Fruit fly (Drosophila melanogaster): ENCODE results near the gene Pdss2.

The Pdss2 gene

DNA sequence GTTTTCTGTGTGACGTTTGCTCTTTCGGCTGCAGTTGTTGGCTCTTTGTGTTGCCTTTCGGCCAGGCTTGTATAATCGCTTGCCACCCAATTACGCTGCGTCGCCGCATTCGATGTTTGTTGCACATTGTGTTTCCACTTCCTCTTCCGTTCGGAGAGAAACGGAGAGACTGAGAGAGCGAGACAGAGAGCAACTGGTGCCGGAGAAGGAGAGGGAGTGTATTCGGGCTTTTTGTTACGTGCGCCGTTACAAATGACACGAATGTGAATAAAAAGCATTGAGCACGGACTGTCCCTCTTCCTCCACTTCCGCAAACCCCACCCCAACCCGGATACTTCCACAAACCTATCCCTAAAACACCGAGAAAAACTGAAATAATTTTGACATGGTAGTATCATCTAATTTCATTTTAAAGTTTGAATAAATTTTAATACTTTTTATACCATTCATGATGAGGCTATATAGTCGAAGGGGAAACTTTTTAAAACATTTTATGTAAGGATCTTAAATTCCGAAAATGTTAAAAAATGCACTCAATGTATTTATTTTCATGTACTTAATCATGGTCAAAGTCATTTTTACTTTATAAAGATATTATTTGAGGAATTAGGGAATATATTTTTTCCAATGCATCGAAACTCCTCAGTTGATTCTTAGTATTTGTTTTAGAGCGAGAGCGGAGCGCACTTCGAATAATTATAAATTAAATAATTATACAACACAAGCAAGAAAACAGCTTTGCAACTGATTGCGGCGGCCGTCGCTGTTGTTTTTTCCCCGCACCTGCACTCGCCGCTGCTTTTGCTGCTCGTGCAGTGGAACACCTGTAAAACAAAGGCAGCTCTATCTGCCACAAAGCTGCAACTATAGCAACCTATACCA is 32.7 kb downstream of the Pdss2 start:
- TF ChIP-seq psq (GFP tag; optimal IDR thresholded peaks at IDR 0.05), result peak; percentile 50
- no peak for TF ChIP-seq pan (optimal IDR thresholded peaks at IDR 0.05)
- TF ChIP-seq Hnf4 (GFP tag; optimal IDR thresholded peaks at IDR 0.05), result peak; percentile 19
- peak in 1 of 2 experiments; percentile 58 for TF ChIP-seq foxo (GFP tag; optimal IDR thresholded peaks at IDR 0.05)
- peak; percentile 50 for TF ChIP-seq fru (GFP tag; optimal IDR thresholded peaks at IDR 0.05)
- no peak for TF ChIP-seq CrebA (GFP tag; optimal IDR thresholded peaks at IDR 0.05; ENCODE audit: borderline replicate concordance)
- no peak for TF ChIP-seq Jra (GFP tag; optimal IDR thresholded peaks at IDR 0.05)
- TF ChIP-seq ey (GFP tag; optimal IDR thresholded peaks at IDR 0.05), result peak; percentile 32
- peak; percentile 47 for TF ChIP-seq tai (GFP tag; optimal IDR thresholded peaks at IDR 0.05)
- TF ChIP-seq GATAd (GFP tag; optimal IDR thresholded peaks at IDR 0.05), result no peak
- peak; percentile 34 for TF ChIP-seq rgr (GFP tag; optimal IDR thresholded peaks at IDR 0.05)
- TF ChIP-seq usp (GFP tag; optimal IDR thresholded peaks at IDR 0.05), result no peak
- TF ChIP-seq dl (GFP tag; optimal IDR thresholded peaks at IDR 0.05; ENCODE audit: insufficient read depth in 1 of 2, partially characterized antibody in 2 of 2), result peak; percentile 32 to 38
- TF ChIP-seq brk (GFP tag; optimal IDR thresholded peaks at IDR 0.05), result no peak
- TF ChIP-seq CG9705 (GFP tag; optimal IDR thresholded peaks at IDR 0.05), result no peak
- no peak for TF ChIP-seq Hr78 (GFP tag; optimal IDR thresholded peaks at IDR 0.05)
- TF ChIP-seq Hr83 (GFP tag; optimal IDR thresholded peaks at IDR 0.05; ENCODE audit: poor library complexity, severe bottlenecking), result no peak
- TF ChIP-seq h (GFP tag; optimal IDR thresholded peaks at IDR 0.05), result peak; percentile 40
- peak; percentile 54 for TF ChIP-seq OdsH (GFP tag; optimal IDR thresholded peaks at IDR 0.05)
- peak; percentile 12 for TF ChIP-seq woc (GFP tag; optimal IDR thresholded peaks at IDR 0.05)
- TF ChIP-seq HLH106 (tag; optimal IDR thresholded peaks at IDR 0.05), result peak; percentile 56
- no peak for TF ChIP-seq Vsx2 (GFP tag; optimal IDR thresholded peaks at IDR 0.05; ENCODE audit: partially characterized antibody)
- TF ChIP-seq dmrt93B (GFP tag; optimal IDR thresholded peaks at IDR 0.05), result peak; percentile 15
- peak; percentile 14 for TF ChIP-seq br (GFP tag; optimal IDR thresholded peaks at IDR 0.05)
- TF ChIP-seq Sp1 (GFP tag; optimal IDR thresholded peaks at IDR 0.05), result peak; percentile 69

DNA sequence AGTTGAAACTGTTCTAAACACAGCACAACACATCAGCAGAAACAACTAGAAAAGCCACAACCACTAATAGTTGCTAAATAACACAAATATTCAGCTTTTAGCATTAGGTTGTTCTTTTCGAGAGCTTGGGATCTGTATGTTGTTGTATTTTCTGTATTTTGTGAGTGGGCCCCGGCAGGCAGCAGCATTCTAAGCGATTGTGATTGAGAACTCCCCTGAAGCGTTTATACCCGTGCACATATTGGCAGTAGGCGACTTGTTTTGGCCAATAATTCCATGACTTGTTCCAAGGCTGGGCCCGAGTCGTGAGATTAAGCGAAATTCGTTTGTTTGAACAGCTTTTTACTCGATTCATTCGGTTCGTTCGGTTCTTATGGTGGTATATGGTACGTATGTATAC is 34.3 kb downstream of the Pdss2 start:
- TF ChIP-seq CG32264 (GFP tag; optimal IDR thresholded peaks at IDR 0.05) (no peak), ey (GFP tag; optimal IDR thresholded peaks at IDR 0.05) (no peak), rgr (GFP tag; optimal IDR thresholded peaks at IDR 0.05) (peak; percentile 19)

DNA sequence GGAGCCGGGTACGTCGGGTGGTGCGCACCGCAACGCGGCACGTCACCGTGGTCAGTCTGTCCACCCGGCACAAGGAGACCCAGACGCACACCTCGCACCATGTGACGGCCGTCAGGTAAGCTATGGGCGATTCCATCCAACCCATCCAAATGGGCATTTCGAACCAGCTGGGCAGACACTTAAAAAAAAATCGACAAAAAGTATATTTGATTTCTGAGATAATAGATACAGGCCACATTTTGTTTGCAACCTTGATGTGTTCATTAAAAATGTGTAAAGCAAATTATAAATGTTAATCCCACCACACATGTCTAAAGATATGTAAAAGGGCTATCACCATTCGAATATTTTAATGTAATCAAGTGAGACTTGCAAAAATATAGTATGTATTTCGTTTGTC is 36.9 kb downstream of the Pdss2 start:
- no peak for TF ChIP-seq sage (GFP tag; optimal IDR thresholded peaks at IDR 0.05)
- no peak for TF ChIP-seq Hr83 (GFP tag; optimal IDR thresholded peaks at IDR 0.05; ENCODE audit: poor library complexity, severe bottlenecking)
- TF ChIP-seq psq (GFP tag; optimal IDR thresholded peaks at IDR 0.05), result no peak
- no peak for TF ChIP-seq sv (GFP tag; optimal IDR thresholded peaks at IDR 0.05)
- no peak for TF ChIP-seq HLH106 (tag; optimal IDR thresholded peaks at IDR 0.05)
- no peak for TF ChIP-seq dmrt93B (GFP tag; optimal IDR thresholded peaks at IDR 0.05)
- no peak for TF ChIP-seq Dif (GFP tag; optimal IDR thresholded peaks at IDR 0.05; ENCODE audit: partially characterized antibody)
- TF ChIP-seq lola (GFP tag; optimal IDR thresholded peaks at IDR 0.05), result no peak
- TF ChIP-seq tai (GFP tag; optimal IDR thresholded peaks at IDR 0.05), result no peak

DNA sequence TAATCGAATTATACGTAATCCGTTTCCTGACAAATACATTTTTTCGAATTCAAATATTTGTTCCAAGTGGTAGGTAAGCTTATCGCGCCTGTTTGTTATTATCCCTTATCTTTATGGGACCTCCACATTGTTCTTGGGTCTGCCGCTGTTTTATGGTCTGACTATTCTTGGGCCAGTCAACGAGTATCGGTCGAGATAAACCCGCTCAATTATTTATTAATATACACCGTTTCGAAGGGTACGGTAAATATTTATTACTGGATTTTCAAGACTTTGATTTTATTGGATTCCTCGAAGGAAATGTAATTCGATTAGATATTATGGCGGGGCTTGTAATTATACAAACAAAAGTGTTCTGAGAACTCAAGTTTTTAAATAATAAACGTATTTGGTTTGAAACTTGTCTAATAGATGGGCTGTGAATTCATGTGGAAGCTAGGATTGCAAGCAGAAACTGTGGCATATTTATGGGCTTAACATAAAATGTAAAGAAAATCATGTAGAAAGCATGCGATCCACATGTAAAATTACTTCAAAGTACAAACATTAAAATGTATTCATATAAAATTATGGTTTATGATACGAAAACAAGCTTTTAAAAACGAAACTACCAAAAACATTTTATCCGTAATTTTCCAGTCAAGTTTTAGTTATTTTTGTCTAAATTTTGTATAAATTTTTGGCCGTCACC is 37.6 kb downstream of the Pdss2 start, which contains the start of gene CG43072:
CG43072 (plus strand) TSS at position 641 of the 691 bp plus-strand sequence.
- TF ChIP-seq woc (GFP tag; optimal IDR thresholded peaks at IDR 0.05) (no peak), Rel (GFP tag; optimal IDR thresholded peaks at IDR 0.05) (no peak), Rel (tag; optimal IDR thresholded peaks at IDR 0.05) (peak; percentile 19), brk (GFP tag; optimal IDR thresholded peaks at IDR 0.05) (peak; percentile 2), h (GFP tag; optimal IDR thresholded peaks at IDR 0.05) (peak; percentile 7), sv (GFP tag; optimal IDR thresholded peaks at IDR 0.05) (no peak), Sp1 (GFP tag; optimal IDR thresholded peaks at IDR 0.05) (peak; percentile 32), CrebA (GFP tag; optimal IDR thresholded peaks at IDR 0.05; ENCODE audit: borderline replicate concordance) (peak; percentile 55), Myc (optimal IDR thresholded peaks at IDR 0.05) (peak; percentile 79), Jra (GFP tag; optimal IDR thresholded peaks at IDR 0.05) (no peak)
